Fruit fly (Drosophila melanogaster) whole organism, embryonic: ENCODE results near the gene CG13894.

Source experiments
- B-H2 ChIP-seq: fragments of 200-800 bp; sonication (Bioruptor generic); optimal IDR thresholded peaks from 2 replicates; lab custom pipeline; 2018; ENCODE audit warnings: missing biosample characterization, mild to moderate bottlenecking, missing genetic modification characterization
- BEAF-32 ChIP-seq: fragments of 200-800 bp; sonication (Bioruptor generic); optimal IDR thresholded peaks from 3 replicates; lab custom pipeline; 2017; ENCODE audit warnings: missing biosample characterization, missing genetic modification characterization, mild to moderate bottlenecking, moderate library complexity, missing genetic modification reagents
- Bdp1 ChIP-seq: fragments of 200-800 bp; sonication (Bioruptor generic); optimal IDR thresholded peaks from 3 replicates; lab custom pipeline; 2016; ENCODE audit warnings: missing biosample characterization, missing genetic modification characterization
- Bgb ChIP-seq: fragments of 200-800 bp; sonication (Bioruptor generic); IDR thresholded peaks from 2 replicates; pipeline ENCODE4 v1.3.6; 2022; ENCODE audit warnings: missing biosample characterization, missing genetic modification characterization; ENCODE audit not compliant: partially characterized antibody
- CG10321 ChIP-seq: fragments of 200-800 bp; sonication (Bioruptor generic); IDR thresholded peaks from 2 replicates; pipeline ENCODE4 v1.3.6; 2022; ENCODE audit warnings: missing biosample characterization, missing genetic modification characterization
- CG10565 ChIP-seq: fragments of 200-800 bp; sonication (Bioruptor generic); optimal IDR thresholded peaks from 3 replicates; lab custom pipeline; 2016; ENCODE audit warnings: missing biosample characterization, mild to moderate bottlenecking, missing genetic modification characterization
- CG11560 ChIP-seq: fragments of 200-800 bp; sonication (Bioruptor generic); IDR thresholded peaks from 3 replicates; pipeline ENCODE4 v1.3.6; 2022; ENCODE audit warnings: missing biosample characterization, missing genetic modification characterization
- CG18011 ChIP-seq: fragments of 200-800 bp; sonication (Bioruptor generic); optimal IDR thresholded peaks from 2 replicates; lab custom pipeline; 2017; ENCODE audit warnings: missing biosample characterization, missing genetic modification characterization, mild to moderate bottlenecking, moderate library complexity, missing genotype
- CG18619 ChIP-seq: fragments of 200-800 bp; sonication (Bioruptor generic); optimal IDR thresholded peaks from 3 replicates; lab custom pipeline; 2017; ENCODE audit warnings: missing biosample characterization, mild to moderate bottlenecking, missing genetic modification characterization
- CG2116 ChIP-seq: fragments of 200-800 bp; sonication (Bioruptor generic); optimal IDR thresholded peaks from 3 replicates; lab custom pipeline; 2018; ENCODE audit warnings: missing biosample characterization, mild to moderate bottlenecking, missing genetic modification characterization
- CG32532 ChIP-seq: fragments of 200-800 bp; sonication (Bioruptor generic); IDR thresholded peaks from 2 replicates; pipeline ENCODE4 v1.3.6; 2022; ENCODE audit warnings: missing biosample characterization, missing genetic modification characterization
- CG3281 ChIP-seq: fragments of 200-800 bp; sonication (Bioruptor generic); optimal IDR thresholded peaks from 3 replicates; lab custom pipeline; 2017; ENCODE audit warnings: missing biosample characterization, mild to moderate bottlenecking, missing genetic modification characterization
- CG33213 ChIP-seq: fragments of 200-800 bp; sonication (Bioruptor generic); optimal IDR thresholded peaks from 3 replicates; lab custom pipeline; 2016; ENCODE audit warnings: missing biosample characterization, missing genetic modification characterization
- CG3407 ChIP-seq: fragments of 200-800 bp; sonication (Bioruptor generic); optimal IDR thresholded peaks from 2 replicates; lab custom pipeline; 2018; ENCODE audit warnings: missing biosample characterization, mild to moderate bottlenecking, missing genetic modification characterization
- CG4328 ChIP-seq: fragments of 200-800 bp; sonication (Bioruptor generic); optimal IDR thresholded peaks from 3 replicates; lab custom pipeline; 2017; ENCODE audit warnings: missing biosample characterization, missing genetic modification reagents, missing genetic modification characterization
- CG4854 ChIP-seq: fragments of 200-800 bp; sonication (Bioruptor generic); optimal IDR thresholded peaks from 2 replicates; lab custom pipeline; 2016; ENCODE audit warnings: missing biosample characterization, missing genetic modification characterization, inconsistent platforms
- CG7745 ChIP-seq: fragments of 200-800 bp; sonication (Bioruptor generic); optimal IDR thresholded peaks from 2 replicates; lab custom pipeline; 2018; ENCODE audit warnings: missing biosample characterization, mild to moderate bottlenecking, missing genetic modification characterization, moderate library complexity
- CG9876 ChIP-seq: fragments of 200-800 bp; sonication (Bioruptor generic); optimal IDR thresholded peaks from 2 replicates; lab custom pipeline; 2016; ENCODE audit warnings: missing biosample characterization, missing genetic modification characterization
- CG9932 ChIP-seq: fragments of 200-800 bp; sonication (Bioruptor generic); IDR thresholded peaks from 2 replicates; pipeline ENCODE4 v1.3.6; 2022; ENCODE audit warnings: missing biosample characterization, missing genetic modification characterization
- Chrac-16 ChIP-seq: fragments of 200-800 bp; sonication (Bioruptor generic); optimal IDR thresholded peaks from 3 replicates; lab custom pipeline; 2016; ENCODE audit warnings: missing biosample characterization, missing genetic modification characterization
- E2f1 ChIP-seq: fragments of 200-800 bp; sonication (Bioruptor generic); IDR thresholded peaks from 2 replicates; pipeline ENCODE4 v1.3.6; 2022; ENCODE audit warnings: missing biosample characterization, missing genetic modification characterization
- Ets65A ChIP-seq: fragments of 200-800 bp; sonication (Bioruptor generic); peaks from one replicate; lab custom pipeline; 2016; ENCODE audit warnings: missing biosample characterization, missing genetic modification characterization
- Fer3 ChIP-seq: fragments of 200-800 bp; sonication (Bioruptor generic); optimal IDR thresholded peaks from 2 replicates; lab custom pipeline; 2018; ENCODE audit warnings: missing biosample characterization, mild to moderate bottlenecking, missing genetic modification characterization, moderate library complexity
- Gsc ChIP-seq: fragments of 200-800 bp; sonication (Bioruptor generic); IDR thresholded peaks from 2 replicates; pipeline ENCODE4 v1.3.6; 2022; ENCODE audit warnings: missing biosample characterization, missing genetic modification characterization
- HmgD ChIP-seq: fragments of 200-800 bp; sonication (Bioruptor generic); optimal IDR thresholded peaks from 3 replicates; lab custom pipeline; 2016; ENCODE audit warnings: missing biosample characterization, missing genetic modification characterization
- Myb ChIP-seq: fragments of 200-800 bp; sonication (Bioruptor generic); optimal IDR thresholded peaks from 2 replicates; lab custom pipeline; 2016; ENCODE audit warnings: missing biosample characterization, missing genetic modification characterization
- Nf-YB ChIP-seq: fragments of 200-800 bp; sonication (Bioruptor generic); optimal IDR thresholded peaks from 3 replicates; lab custom pipeline; 2019; ENCODE audit warnings: missing biosample characterization, mild to moderate bottlenecking, missing genetic modification characterization, moderate library complexity
- Optix ChIP-seq: fragments of 200-800 bp; sonication (Bioruptor generic); IDR thresholded peaks from 3 replicates; pipeline ENCODE4 v1.3.6; 2022; ENCODE audit warnings: missing biosample characterization, missing genetic modification characterization
- Pdp1 ChIP-seq, 2 experiments: fragments of 200-800 bp; sonication (Bioruptor generic); optimal IDR thresholded peaks; 3 replicates each; lab custom pipeline; 2016; ENCODE audit warnings: missing biosample characterization in 2 of 2, missing genetic modification characterization in 2 of 2, mild to moderate bottlenecking in 1 of 2, moderate library complexity in 1 of 2
- Rfx ChIP-seq: fragments of 200-800 bp; sonication (Bioruptor generic); IDR thresholded peaks from 2 replicates; pipeline ENCODE4 v1.3.6; 2022; ENCODE audit warnings: missing biosample characterization, missing genetic modification characterization
- Vsx1 ChIP-seq: fragments of 200-800 bp; sonication (Bioruptor generic); optimal IDR thresholded peaks from 2 replicates; lab custom pipeline; 2017; ENCODE audit warnings: missing biosample characterization, mild to moderate bottlenecking, missing genetic modification characterization, missing genetic modification reagents
- chif ChIP-seq, 2 experiments: fragments of 200-800 bp; sonication (Bioruptor generic); optimal IDR thresholded peaks; 3 replicates each; lab custom pipeline; 2016; ENCODE audit warnings: missing biosample characterization in 2 of 2, missing genetic modification characterization in 2 of 2
- crol ChIP-seq: fragments of 200-800 bp; sonication (Bioruptor generic); IDR thresholded peaks from 2 replicates; pipeline ENCODE4 v1.3.6; 2022; ENCODE audit warnings: missing biosample characterization, missing genetic modification characterization
- dati ChIP-seq: fragments of 200-800 bp; sonication (Bioruptor generic); IDR thresholded peaks from 2 replicates; pipeline ENCODE4 v1.3.6; 2022; ENCODE audit warnings: missing biosample characterization, missing genetic modification characterization
- dm ChIP-seq: fragments of 200-800 bp; sonication (Bioruptor generic); optimal IDR thresholded peaks from 3 replicates; lab custom pipeline; 2016; ENCODE audit warnings: missing biosample characterization, missing genetic modification characterization
- dmrt99B ChIP-seq: fragments of 200-800 bp; sonication (Bioruptor generic); optimal IDR thresholded peaks from 2 replicates; lab custom pipeline; 2018; ENCODE audit warnings: missing biosample characterization, mild to moderate bottlenecking, missing genetic modification characterization, moderate library complexity
- eyg ChIP-seq: fragments of 200-800 bp; sonication (Bioruptor generic); optimal IDR thresholded peaks from 3 replicates; lab custom pipeline; 2016; ENCODE audit warnings: missing biosample characterization, missing genetic modification characterization
- gt ChIP-seq: fragments of 200-800 bp; sonication (Bioruptor generic); IDR thresholded peaks from 2 replicates; pipeline ENCODE4 v1.3.6; 2022; ENCODE audit warnings: missing biosample characterization, missing genetic modification characterization
- knrl ChIP-seq: fragments of 200-800 bp; sonication (Bioruptor generic); IDR thresholded peaks from 3 replicates; pipeline ENCODE4 v1.3.6; 2022; ENCODE audit warnings: missing biosample characterization, missing genetic modification characterization; ENCODE audit not compliant: partially characterized antibody
- maf-S ChIP-seq: fragments of 200-800 bp; sonication (Bioruptor generic); optimal IDR thresholded peaks from 2 replicates; lab custom pipeline; 2016; ENCODE audit warnings: missing biosample characterization, missing genetic modification characterization
- nerfin-2 ChIP-seq: fragments of 200-800 bp; sonication (Bioruptor generic); IDR thresholded peaks from 2 replicates; pipeline ENCODE4 v1.3.6; 2022; ENCODE audit warnings: missing biosample characterization, missing genetic modification characterization; ENCODE audit not compliant: partially characterized antibody
- onecut ChIP-seq: fragments of 200-800 bp; sonication (Bioruptor generic); IDR thresholded peaks from 2 replicates; pipeline ENCODE4 v1.3.6; 2022; ENCODE audit warnings: missing biosample characterization, missing genetic modification characterization
- otp ChIP-seq: fragments of 200-800 bp; sonication (Bioruptor generic); IDR thresholded peaks from 3 replicates; pipeline ENCODE4, ENCODE4 v1.3.6; 2022; ENCODE audit warnings: missing biosample characterization, missing genetic modification characterization
- pb ChIP-seq: fragments of 200-800 bp; sonication (Bioruptor generic); optimal IDR thresholded peaks from 3 replicates; lab custom pipeline; 2016; ENCODE audit warnings: missing biosample characterization, missing genetic modification characterization
- pita ChIP-seq: fragments of 200-800 bp; sonication (Bioruptor generic); optimal IDR thresholded peaks from 2 replicates; lab custom pipeline; 2017; ENCODE audit warnings: missing biosample characterization, mild to moderate bottlenecking, missing genetic modification characterization
- ranshi ChIP-seq: fragments of 200-800 bp; sonication (Bioruptor generic); IDR thresholded peaks from 2 replicates; pipeline ENCODE4 v1.3.6; 2022; ENCODE audit warnings: missing biosample characterization, missing genetic modification characterization
- ro ChIP-seq: fragments of 200-800 bp; sonication (Bioruptor generic); IDR thresholded peaks from 2 replicates; pipeline ENCODE4 v1.3.6; 2022; ENCODE audit warnings: missing biosample characterization, missing genetic modification characterization
- sr ChIP-seq: fragments of 200-800 bp; sonication (Bioruptor generic); IDR thresholded peaks from 3 replicates; pipeline ENCODE4 v1.3.6; 2022; ENCODE audit warnings: missing biosample characterization, missing genetic modification characterization
- tap ChIP-seq: fragments of 200-800 bp; optimal IDR thresholded peaks from 3 replicates; lab custom pipeline; 2019; ENCODE audit warnings: missing biosample characterization, mild to moderate bottlenecking, missing genetic modification characterization, moderate library complexity
- zen2 ChIP-seq: fragments of 200-800 bp; sonication (Bioruptor generic); IDR thresholded peaks from 3 replicates; pipeline ENCODE4 v1.3.6; 2022; ENCODE audit warnings: missing biosample characterization, missing genetic modification characterization; ENCODE audit not compliant: partially characterized antibody

CG13894 gene

DNA sequence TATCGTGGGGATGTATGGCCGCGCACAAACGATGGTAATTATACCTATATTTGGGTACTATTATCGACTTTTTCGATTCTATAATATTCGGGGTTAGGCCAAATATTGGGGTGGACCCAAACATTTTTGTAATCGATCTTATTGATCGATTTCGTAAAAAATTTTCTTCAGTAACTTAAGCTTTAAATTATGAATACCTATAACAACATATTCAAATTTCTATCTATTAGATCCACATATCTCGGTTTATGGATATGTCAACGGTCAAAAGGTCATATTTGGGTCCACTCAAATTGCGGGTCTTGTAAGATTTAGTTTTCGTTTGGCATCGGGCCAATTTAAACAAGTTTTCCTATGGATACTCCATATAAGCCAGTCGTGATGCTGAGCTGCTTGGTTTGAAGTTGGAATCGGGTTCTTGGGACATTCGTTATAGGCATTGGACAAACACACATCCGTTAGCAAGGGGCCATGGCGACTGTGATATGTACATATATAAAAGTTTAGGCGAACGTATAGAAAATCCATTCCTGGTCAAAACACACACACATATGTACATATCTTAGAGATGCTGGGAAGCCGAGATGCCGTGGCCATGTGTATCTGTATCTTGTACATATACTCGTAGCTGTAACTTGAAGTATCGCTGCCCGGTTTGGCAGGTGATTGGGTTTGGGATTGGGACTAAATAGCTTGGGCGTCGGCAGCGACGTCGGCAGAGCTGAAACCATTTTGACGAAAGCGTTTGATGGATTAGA, 1.4 kb upstream of the CG13894 start (continued):
- TF ChIP-seq Ets65A (GFP tag; lab: Kevin White, UChicago): no peak
- TF ChIP-seq dmrt99B (tag; lab: Kevin White, UChicago): peak; percentile 67
- TF ChIP-seq CG2116 (GFP tag; lab: Kevin White, UChicago): peak; percentile 14
- TF ChIP-seq ranshi (GFP tag; lab: Robert Waterston, UW): peak; percentile 76
- no peak for TF ChIP-seq E2f1 (GFP tag; lab: Robert Waterston, UW)
- no peak for TF ChIP-seq Myb
- peak; percentile 16 for TF ChIP-seq CG4328 (GFP tag; lab: Kevin White, UChicago)
- TF ChIP-seq Pdp1 (GFP tag; optimal IDR thresholded peaks at IDR 0.05; lab: Kevin White, UChicago): peak; percentile 5 to 59
- TF ChIP-seq CG7745 (tag; lab: Kevin White, UChicago): no peak
- peak; percentile 42 for TF ChIP-seq Chrac-16
- TF ChIP-seq CG33213 (GFP tag; lab: Kevin White, UChicago): no peak
- TF ChIP-seq B-H2 (GFP tag; lab: Kevin White, UChicago): peak; percentile 41
- TF ChIP-seq Fer3 (tag; lab: Kevin White, UChicago): peak; percentile 66
- no peak for TF ChIP-seq ro (GFP tag; lab: Robert Waterston, UW)
- no peak for TF ChIP-seq crol (GFP tag; lab: Robert Waterston, UW)
- peak; percentile 62; the same call in 1 of the 2 replicates for TF ChIP-seq CG32532 (GFP tag; lab: Robert Waterston, UW)
- peak; percentile 71 for TF ChIP-seq Rfx (GFP tag; lab: Robert Waterston, UW)
- TF ChIP-seq CG9876 (GFP tag; lab: Kevin White, UChicago): no peak
- no peak for TF ChIP-seq BEAF-32
- no peak for TF ChIP-seq knrl (GFP tag; lab: Robert Waterston, UW)
- no peak; the same call in 2 of the 3 replicates for TF ChIP-seq Optix
- no peak for TF ChIP-seq zen2 (GFP tag; lab: Robert Waterston, UW)
- TF ChIP-seq Gsc (GFP tag; lab: Robert Waterston, UW): no peak
- no peak for TF ChIP-seq CG10321 (GFP tag; lab: Robert Waterston, UW)
- TF ChIP-seq pita (GFP tag; lab: Kevin White, UChicago): no peak
- no peak for TF ChIP-seq CG3407 (GFP tag; lab: Kevin White, UChicago)
- TF ChIP-seq otp (GFP tag; lab: Robert Waterston, UW): peak; percentile 48; the same call in 1 of the 3 replicates
- no peak for TF ChIP-seq CG11560
- peak; percentile 75 for TF ChIP-seq CG18011 (GFP tag; lab: Kevin White, UChicago)
- TF ChIP-seq sr (GFP tag; lab: Robert Waterston, UW): no peak
- peak; percentile 50 for TF ChIP-seq onecut
- peak; percentile 79 for TF ChIP-seq tap
- TF ChIP-seq eyg (GFP tag; lab: Kevin White, UChicago): peak; percentile 9
- TF ChIP-seq CG3281 (GFP tag; lab: Kevin White, UChicago): peak; percentile 76
- no peak for TF ChIP-seq pb
- TF ChIP-seq HmgD: no peak
- peak; percentile 54 for TF ChIP-seq Nf-YB (GFP tag; lab: Kevin White, UChicago)
- TF ChIP-seq Bgb (GFP tag; lab: Robert Waterston, UW): no peak
- TF ChIP-seq Bdp1: no peak
- no peak for TF ChIP-seq dm (GFP tag; lab: Kevin White, UChicago)
- peak; percentile 28; the same call in 1 of the 2 replicates for TF ChIP-seq CG9932
- TF ChIP-seq nerfin-2: no peak
- TF ChIP-seq chif (GFP tag; optimal IDR thresholded peaks at IDR 0.05; lab: Kevin White, UChicago): peak; percentile 23 to 48
- peak; percentile 55 for TF ChIP-seq Vsx1 (GFP tag; lab: Kevin White, UChicago)
- TF ChIP-seq CG4854 (GFP tag; lab: Kevin White, UChicago): peak; percentile 7
- no peak for TF ChIP-seq gt (GFP tag; lab: Robert Waterston, UW)
- peak; percentile 14 for TF ChIP-seq maf-S (GFP tag; lab: Kevin White, UChicago)
- no peak for TF ChIP-seq CG10565 (GFP tag; lab: Kevin White, UChicago)
- no peak for TF ChIP-seq dati (GFP tag; lab: Robert Waterston, UW)
- TF ChIP-seq CG18619 (GFP tag; lab: Kevin White, UChicago): peak; percentile 4
